Fruit fly (Drosophila melanogaster) whole organism, embryonic: ENCODE measurements around the gene pros.

Source experiments
- BtbVII ChIP-seq: fragments of 200-800 bp; sonication (Bioruptor generic); optimal IDR thresholded peaks from 3 replicates; lab custom pipeline; 2017; ENCODE audit warnings: missing biosample characterization, mild to moderate bottlenecking, missing genetic modification characterization
- CG10366 ChIP-seq: fragments of 200-800 bp; sonication (Bioruptor generic); IDR thresholded peaks from 2 replicates; pipeline ENCODE4 v1.3.6; 2022; ENCODE audit warnings: missing biosample characterization, missing genetic modification characterization
- CG10431 ChIP-seq: fragments of 200-800 bp; sonication (Bioruptor generic); optimal IDR thresholded peaks from 3 replicates; lab custom pipeline; 2018; ENCODE audit warnings: missing biosample characterization, mild to moderate bottlenecking, missing genetic modification characterization
- CG11723 ChIP-seq: fragments of 200-800 bp; sonication (Bioruptor generic); optimal IDR thresholded peaks from 2 replicates; lab custom pipeline; 2017; ENCODE audit warnings: missing biosample characterization, mild to moderate bottlenecking, missing genetic modification characterization
- CG13894 ChIP-seq: fragments of 200-800 bp; sonication (Bioruptor generic); optimal IDR thresholded peaks from 3 replicates; lab custom pipeline; 2018; ENCODE audit warnings: missing biosample characterization, mild to moderate bottlenecking, missing genetic modification characterization, moderate library complexity
- CG14860 ChIP-seq: fragments of 200-800 bp; sonication (Bioruptor generic); IDR thresholded peaks from 3 replicates; pipeline ENCODE4 v1.3.6; 2022; ENCODE audit warnings: missing biosample characterization, missing genetic modification characterization; ENCODE audit not compliant: partially characterized antibody
- CG15073 ChIP-seq: fragments of 200-800 bp; sonication (Bioruptor generic); optimal IDR thresholded peaks from 2 replicates; lab custom pipeline; 2016; ENCODE audit warnings: missing biosample characterization, missing genetic modification characterization
- CG1603 ChIP-seq: fragments of 200-800 bp; sonication (Bioruptor generic); optimal IDR thresholded peaks from 2 replicates; lab custom pipeline; 2019; ENCODE audit warnings: missing biosample characterization, mild to moderate bottlenecking, missing genetic modification characterization, moderate library complexity
- CG2199 ChIP-seq: fragments of 200-800 bp; sonication (Bioruptor generic); IDR thresholded peaks from 3 replicates; pipeline ENCODE4 v1.3.6; 2022; ENCODE audit warnings: missing biosample characterization, missing genetic modification characterization
- CG34422 ChIP-seq: fragments of 200-800 bp; sonication (Bioruptor generic); IDR thresholded peaks from 3 replicates; pipeline ENCODE4 v1.3.6; 2022; ENCODE audit warnings: missing biosample characterization, missing genetic modification characterization
- CG3847 ChIP-seq: fragments of 200-800 bp; sonication (Bioruptor generic); IDR thresholded peaks from 2 replicates; pipeline ENCODE4 v1.3.6; 2022; ENCODE audit warnings: missing biosample characterization, missing genetic modification characterization
- CG4360 ChIP-seq: fragments of 200-800 bp; sonication (Bioruptor generic); IDR thresholded peaks from 2 replicates; pipeline ENCODE4 v1.3.6; 2022; ENCODE audit warnings: missing biosample characterization, missing genetic modification characterization
- CG7963 ChIP-seq: fragments of 200-800 bp; sonication (Bioruptor generic); IDR thresholded peaks from 3 replicates; pipeline ENCODE4 v1.3.6; 2022; ENCODE audit warnings: missing biosample characterization, missing genetic modification characterization; ENCODE audit not compliant: partially characterized antibody
- CG8089 ChIP-seq: fragments of 200-800 bp; sonication (Bioruptor generic); optimal IDR thresholded peaks from 3 replicates; lab custom pipeline; 2016; ENCODE audit warnings: missing biosample characterization, missing genetic modification characterization
- CG8478 ChIP-seq: fragments of >200 bp; optimal IDR thresholded peaks from 2 replicates; lab custom pipeline; 2018
- CG8924 ChIP-seq: fragments of 200-800 bp; optimal IDR thresholded peaks from 3 replicates; lab custom pipeline; 2019; ENCODE audit warnings: missing biosample characterization, mild to moderate bottlenecking, missing genetic modification characterization, moderate library complexity
- CoRest ChIP-seq: fragments of 200-800 bp; sonication (Bioruptor generic); optimal IDR thresholded peaks from 3 replicates; lab custom pipeline; 2018; ENCODE audit warnings: missing biosample characterization, mild to moderate bottlenecking, missing genetic modification characterization, moderate library complexity
- Dad ChIP-seq: fragments of 200-800 bp; sonication (Bioruptor generic); optimal IDR thresholded peaks from 3 replicates; lab custom pipeline; 2016; ENCODE audit warnings: missing biosample characterization, missing genetic modification characterization
- Drgx ChIP-seq: fragments of 200-800 bp; sonication (Bioruptor generic); IDR thresholded peaks from 2 replicates; pipeline ENCODE4 v1.3.6; 2022; ENCODE audit warnings: missing biosample characterization, missing genetic modification characterization
- Jarid2 ChIP-seq: fragments of 200-800 bp; sonication (Bioruptor generic); optimal IDR thresholded peaks from 3 replicates; lab custom pipeline; 2017; ENCODE audit warnings: mild to moderate bottlenecking, missing biosample characterization, missing genetic modification reagents, missing genetic modification characterization
- MTF-1 ChIP-seq: fragments of 200-800 bp; sonication (Bioruptor generic); optimal IDR thresholded peaks from 2 replicates; lab custom pipeline; 2018; ENCODE audit warnings: missing biosample characterization, mild to moderate bottlenecking, missing genetic modification characterization, borderline replicate concordance
- Neu2 ChIP-seq: fragments of 200-800 bp; sonication (Bioruptor generic); optimal IDR thresholded peaks from 3 replicates; lab custom pipeline; 2016; ENCODE audit warnings: missing biosample characterization, missing genetic modification characterization, borderline replicate concordance
- Nf-YC ChIP-seq: fragments of 200-800 bp; optimal IDR thresholded peaks from 3 replicates; lab custom pipeline; 2019; ENCODE audit warnings: missing biosample characterization, mild to moderate bottlenecking, missing genetic modification characterization, moderate library complexity
- Spps ChIP-seq: fragments of 200-800 bp; sonication (Bioruptor generic); optimal IDR thresholded peaks from 2 replicates; lab custom pipeline; 2018; ENCODE audit warnings: missing biosample characterization, mild to moderate bottlenecking, missing genetic modification characterization
- Sry-β ChIP-seq: fragments of 200-800 bp; sonication (Bioruptor generic); optimal IDR thresholded peaks from 2 replicates; lab custom pipeline; 2018; ENCODE audit warnings: missing biosample characterization, mild to moderate bottlenecking, missing genetic modification characterization, moderate library complexity
- Stat92E ChIP-seq, 3 experiments: fragments of >200 bp in 2 of 3; fragments of 200-800 bp in 1 of 3; sonication (Bioruptor generic) in 1 of 3; optimal IDR thresholded peaks; 2 replicates each; lab custom pipeline; 2017 to 2019; ENCODE audit warnings: missing biosample characterization in 3 of 3, missing genetic modification characterization in 3 of 3, mild to moderate bottlenecking in 1 of 3, moderate library complexity in 1 of 3
- Tbp ChIP-seq: fragments of >200 bp; optimal IDR thresholded peaks from 2 replicates; lab custom pipeline; 2018; ENCODE audit warnings: missing biosample characterization, missing genetic modification characterization
- Trl ChIP-seq, 3 experiments: fragments of >200 bp in 2 of 3; fragments of 200-800 bp in 1 of 3; sonication (Bioruptor generic) in 1 of 3; optimal IDR thresholded peaks; 2 replicates in 1 of 3; 3 replicates in 2 of 3; lab custom pipeline; 2016 to 2017; ENCODE audit warnings: missing biosample characterization in 1 of 3, missing genetic modification characterization in 1 of 3
- br ChIP-seq: fragments of >200 bp; optimal IDR thresholded peaks from 2 replicates; lab custom pipeline; 2017
- bsh ChIP-seq, 2 experiments: fragments of 200-800 bp; sonication (Bioruptor generic); optimal IDR thresholded peaks; 2 replicates each; lab custom pipeline; 2017 to 2018; ENCODE audit warnings: mild to moderate bottlenecking in 2 of 2, missing biosample characterization in 2 of 2, missing genetic modification characterization in 2 of 2, moderate library complexity in 1 of 2
- caup ChIP-seq: fragments of 200-800 bp; sonication (Bioruptor generic); optimal IDR thresholded peaks from 3 replicates; lab custom pipeline; 2017; ENCODE audit warnings: missing biosample characterization, mild to moderate bottlenecking, missing genetic modification characterization, moderate library complexity; ENCODE audit not compliant: severe bottlenecking
- danr ChIP-seq: fragments of 200-800 bp; sonication (Bioruptor generic); IDR thresholded peaks from 2 replicates; pipeline ENCODE4 v1.3.6; 2022; ENCODE audit warnings: missing biosample characterization, missing genetic modification characterization
- dimm ChIP-seq: fragments of 200-800 bp; sonication (Bioruptor generic); IDR thresholded peaks from 2 replicates; pipeline ENCODE4 v1.3.6; 2022; ENCODE audit warnings: missing biosample characterization, missing genetic modification characterization
- disco-r ChIP-seq: fragments of 200-800 bp; sonication (Bioruptor generic); optimal IDR thresholded peaks from 2 replicates; lab custom pipeline; 2016; ENCODE audit warnings: missing biosample characterization, missing genetic modification characterization
- insv ChIP-seq, 2 experiments: fragments of 200-800 bp; sonication (Bioruptor generic); optimal IDR thresholded peaks; 3 replicates each; lab custom pipeline; 2016 to 2018; ENCODE audit warnings: missing biosample characterization in 2 of 2, missing genetic modification characterization in 2 of 2
- jing ChIP-seq: fragments of 200-800 bp; sonication (Bioruptor generic); optimal IDR thresholded peaks from 2 replicates; lab custom pipeline; 2018; ENCODE audit warnings: missing biosample characterization, mild to moderate bottlenecking, missing genetic modification characterization
- lilli ChIP-seq: fragments of 200-800 bp; sonication (Bioruptor generic); optimal IDR thresholded peaks from 3 replicates; lab custom pipeline; 2016; ENCODE audit warnings: missing biosample characterization, missing genetic modification characterization
- lmd ChIP-seq: fragments of 200-800 bp; sonication (Bioruptor generic); IDR thresholded peaks from 2 replicates; pipeline ENCODE4 v1.3.6; 2022; ENCODE audit warnings: missing biosample characterization, missing genetic modification characterization
- luna ChIP-seq: fragments of 200-800 bp; sonication (Bioruptor generic); optimal IDR thresholded peaks from 2 replicates; lab custom pipeline; 2016; ENCODE audit warnings: missing biosample characterization, missing genetic modification characterization
- nom ChIP-seq: fragments of 200-800 bp; sonication (Bioruptor generic); optimal IDR thresholded peaks from 2 replicates; lab custom pipeline; 2017; ENCODE audit warnings: missing biosample characterization, missing genetic modification characterization, mild to moderate bottlenecking, moderate library complexity, missing genetic modification reagents
- odd ChIP-seq: fragments of 200-800 bp; sonication (Bioruptor generic); optimal IDR thresholded peaks from 2 replicates; lab custom pipeline; 2017; ENCODE audit warnings: missing biosample characterization, mild to moderate bottlenecking, missing genetic modification characterization
- peb ChIP-seq: fragments of 200-800 bp; sonication (Bioruptor generic); IDR thresholded peaks from 2 replicates; pipeline ENCODE4 v1.3.6; 2022; ENCODE audit warnings: missing biosample characterization, missing genetic modification characterization
- psq ChIP-seq: fragments of 200-800 bp; sonication (Bioruptor generic); optimal IDR thresholded peaks from 2 replicates; lab custom pipeline; 2017; ENCODE audit warnings: missing biosample characterization, missing genetic modification characterization
- ro ChIP-seq: fragments of 200-800 bp; sonication (Bioruptor generic); IDR thresholded peaks from 2 replicates; pipeline ENCODE4 v1.3.6; 2022; ENCODE audit warnings: missing biosample characterization, missing genetic modification characterization
- seq ChIP-seq: fragments of 200-800 bp; sonication (Bioruptor generic); IDR thresholded peaks from 2 replicates; pipeline ENCODE4 v1.3.6; 2022; ENCODE audit warnings: missing biosample characterization, missing genetic modification characterization
- slbo ChIP-seq: fragments of 200-800 bp; sonication (Bioruptor generic); IDR thresholded peaks from 2 replicates; pipeline ENCODE4 v1.3.6; 2022; ENCODE audit warnings: missing biosample characterization, missing genetic modification characterization
- ssp ChIP-seq: fragments of 200-800 bp; sonication (Bioruptor generic); IDR thresholded peaks from 2 replicates; pipeline ENCODE4 v1.3.6; 2022; ENCODE audit warnings: missing biosample characterization, missing genetic modification characterization
- vfl ChIP-seq: fragments of 200-800 bp; sonication (Bioruptor generic); optimal IDR thresholded peaks from 2 replicates; lab custom pipeline; 2016; ENCODE audit warnings: missing biosample characterization, missing genetic modification characterization

Gene pros

DNA sequence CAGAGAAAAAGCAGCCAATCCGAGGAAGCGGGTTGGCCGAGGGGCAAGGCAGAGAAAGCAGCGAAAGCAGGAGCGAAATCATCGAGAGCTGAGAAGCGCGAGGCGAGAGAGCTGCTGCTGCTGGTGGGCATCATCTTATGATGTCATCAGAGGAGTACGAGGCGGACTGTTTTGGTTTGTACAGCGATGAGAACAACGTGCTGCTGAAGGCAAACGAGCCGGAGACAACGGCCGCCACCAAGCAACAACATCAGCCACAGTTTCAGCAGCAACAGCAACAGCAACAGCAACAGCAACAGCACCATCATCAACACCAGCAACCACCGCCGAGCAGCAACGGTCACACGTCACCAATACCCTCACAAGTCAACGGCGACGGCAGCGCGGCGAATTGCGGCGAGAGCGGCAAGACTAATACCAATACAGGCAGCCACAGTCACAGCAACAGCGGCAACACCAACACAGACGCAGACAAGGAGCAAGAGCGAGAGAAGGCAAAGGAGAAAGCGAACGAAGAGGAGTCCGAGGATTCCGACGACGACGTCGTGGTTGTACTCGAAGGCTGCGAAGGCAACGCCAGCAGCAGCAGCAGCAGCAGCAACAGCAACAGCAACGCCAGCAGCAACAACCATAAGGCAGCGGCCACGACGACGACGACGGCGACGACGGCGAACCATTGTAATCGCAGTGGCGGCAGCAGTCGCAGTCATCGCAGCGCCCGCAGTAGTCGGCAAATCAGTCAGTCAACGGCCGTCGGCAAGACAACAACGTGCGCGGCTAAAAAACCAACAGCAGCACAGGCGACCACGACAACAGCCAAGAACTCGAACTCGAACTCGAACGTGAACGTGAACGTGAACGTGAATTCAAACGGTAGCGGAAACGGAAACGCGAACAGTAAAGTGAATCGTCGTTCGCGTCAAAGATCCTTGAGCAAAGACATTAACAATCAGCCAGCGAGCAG lies 44.1 kb downstream of the pros start (continued):
- TF ChIP-seq Neu2 (GFP tag; lab: Kevin White, UChicago): no peak
- TF ChIP-seq CG14860 (GFP tag; lab: Robert Waterston, UW): no peak
- no peak for TF ChIP-seq Drgx (GFP tag; lab: Robert Waterston, UW)
- TF ChIP-seq Stat92E (GFP tag; optimal IDR thresholded peaks at IDR 0.05; lab: Kevin White, UChicago): peak in 1 of 3 experiments; percentile 64
- TF ChIP-seq Nf-YC (tag; lab: Kevin White, UChicago): peak; percentile 93
- no peak for TF ChIP-seq slbo
- TF ChIP-seq br: no peak
- peak; percentile 30 for TF ChIP-seq disco-r (GFP tag; lab: Kevin White, UChicago)
- 0 out of 3 replicates have a peak, but pooled peaks have one; percentile 27 for TF ChIP-seq CG34422 (GFP tag; lab: Robert Waterston, UW)
- TF ChIP-seq CG8478: peak; percentile 94
- TF ChIP-seq CoRest (tag; lab: Kevin White, UChicago): peak; percentile 6
- peak; percentile 54 for TF ChIP-seq CG8089 (GFP tag; lab: Kevin White, UChicago)
- TF ChIP-seq caup (GFP tag; lab: Kevin White, UChicago): peak; percentile 7
- peak; percentile 45 for TF ChIP-seq jing (GFP tag; lab: Kevin White, UChicago)
- TF ChIP-seq odd (GFP tag; lab: Kevin White, UChicago): peak; percentile 63
- peak; percentile 24 for TF ChIP-seq Dad (GFP tag; lab: Kevin White, UChicago)
- no peak for TF ChIP-seq ssp (GFP tag; lab: Robert Waterston, UW)
- no peak for TF ChIP-seq MTF-1 (GFP tag; lab: Kevin White, UChicago)
- peak; percentile 94 for TF ChIP-seq CG4360 (GFP tag; lab: Robert Waterston, UW)
- TF ChIP-seq lilli (GFP tag; lab: Kevin White, UChicago): no peak
- no peak for TF ChIP-seq BtbVII (GFP tag; lab: Kevin White, UChicago)
- TF ChIP-seq nom (GFP tag; lab: Kevin White, UChicago): peak; percentile 8
- no peak for TF ChIP-seq vfl (GFP tag; lab: Kevin White, UChicago)
- TF ChIP-seq CG10366 (GFP tag; lab: Robert Waterston, UW): no peak
- no peak for TF ChIP-seq peb (GFP tag; lab: Robert Waterston, UW)
- no peak for TF ChIP-seq luna
- peak; percentile 99 for TF ChIP-seq Jarid2
- TF ChIP-seq CG10431 (GFP tag; lab: Kevin White, UChicago): no peak
- no peak for TF ChIP-seq CG3847
- TF ChIP-seq CG1603 (tag; lab: Kevin White, UChicago): no peak
- 0 out of 3 replicates have a peak, but pooled peaks have one; percentile 44 for TF ChIP-seq CG7963 (GFP tag; lab: Robert Waterston, UW)
- TF ChIP-seq CG2199 (GFP tag; lab: Robert Waterston, UW): peak; percentile 40; the same call in 1 of the 3 replicates
- TF ChIP-seq Trl (optimal IDR thresholded peaks at IDR 0.05; lab: Kevin White, UChicago): peak; percentile 53 to 74
- TF ChIP-seq Trl (GFP tag; optimal IDR thresholded peaks at IDR 0.05; lab: Kevin White, UChicago): peak; percentile 13
- peak in 1 of 2 experiments; percentile 20 for TF ChIP-seq bsh (GFP tag; optimal IDR thresholded peaks at IDR 0.05; lab: Kevin White, UChicago)
- no peak for TF ChIP-seq dimm (GFP tag; lab: Robert Waterston, UW)
- TF ChIP-seq psq (GFP tag; lab: Kevin White, UChicago): no peak
- no peak for TF ChIP-seq danr
- TF ChIP-seq CG13894 (tag; lab: Kevin White, UChicago): no peak
- TF ChIP-seq CG15073: no peak
- no peak for TF ChIP-seq lmd (GFP tag; lab: Robert Waterston, UW)
- TF ChIP-seq insv (GFP tag; optimal IDR thresholded peaks at IDR 0.05; lab: Kevin White, UChicago): peak in 1 of 2 experiments; percentile 39
- peak; percentile 40 for TF ChIP-seq CG11723 (GFP tag; lab: Kevin White, UChicago)
- peak; percentile 37; the same call in 1 of the 2 replicates for TF ChIP-seq seq (GFP tag; lab: Robert Waterston, UW)
- TF ChIP-seq CG8924: peak; percentile 13
- peak; percentile 53 for TF ChIP-seq Tbp (GFP tag; lab: Kevin White, UChicago)
- no peak for TF ChIP-seq ro (GFP tag; lab: Robert Waterston, UW)
- TF ChIP-seq Sry-β: no peak
- TF ChIP-seq Spps (tag; lab: Kevin White, UChicago): peak; percentile 32
